Worm (Caenorhabditis elegans) whole organism, young adult: ENCODE data around the gene C26B9.3.

Experiments used
- F10E7.11 ChIP-seq: sonication (generic microtip); optimal IDR thresholded peaks from 2 replicates; lab custom pipeline; 2017; ENCODE audit warnings: mild to moderate bottlenecking, missing genetic modification characterization, moderate library complexity, missing compliant biosample characterization
- aptf-3 ChIP-seq: fragments of 200-800 bp; sonication (Bioruptor generic); IDR thresholded peaks from 2 replicates; pipeline ENCODE4 v1.3.6; 2022; ENCODE audit warnings: missing genetic modification characterization, missing compliant biosample characterization
- unc-130 ChIP-seq: sonication (generic microtip); optimal IDR thresholded peaks from 2 replicates; lab custom pipeline; 2016; ENCODE audit warnings: missing genetic modification reagents, missing genetic modification characterization, missing compliant biosample characterization
- unc-62 ChIP-seq: fragments of 150-350 bp; optimal IDR thresholded peaks from 2 replicates; lab custom pipeline; 2014; ENCODE audit warnings: missing biosample characterization, missing genetic modification reagents, missing genetic modification characterization

- no peak for TF ChIP-seq unc-62 (GFP tag; lab: Kevin White, UChicago)
- no peak for TF ChIP-seq unc-130
- no peak for TF ChIP-seq F10E7.11 (tag; lab: Kevin White, UChicago)
- no peak for TF ChIP-seq aptf-3 (GFP tag; lab: Robert Waterston, UW)
Measured at ce11 chrX:5297942-5298611, 40.0 kb upstream of the C26B9.3 start, which contains the start of gene ift-81.
